Worm (Caenorhabditis elegans) whole organism, L2 larva: Measurements from ENCODE around the gene F31D4.5.

Source experiments
- F13H6.1 ChIP-seq: sonication (generic microtip); optimal IDR thresholded peaks from 2 replicates; lab custom pipeline; 2016; ENCODE audit warnings: missing genetic modification characterization, missing compliant biosample characterization
- Y55F3AM.14 ChIP-seq: fragments of 200-800 bp; sonication (Bioruptor generic); optimal IDR thresholded peaks from 2 replicates; lab custom pipeline; 2018; ENCODE audit warnings: mild to moderate bottlenecking, missing genetic modification characterization, missing compliant biosample characterization
- ZK546.5 ChIP-seq: sonication (generic microtip); optimal IDR thresholded peaks from 2 replicates; lab custom pipeline; 2017; ENCODE audit warnings: missing biosample characterization, missing genetic modification characterization
- alr-1 ChIP-seq: fragments of 150-350 bp; optimal IDR thresholded peaks from 2 replicates; lab custom pipeline; 2014; ENCODE audit warnings: missing biosample characterization, missing genetic modification characterization
- aly-2 ChIP-seq: fragments of 150-350 bp; optimal IDR thresholded peaks from 2 replicates; lab custom pipeline; 2014; ENCODE audit warnings: missing biosample characterization, missing genetic modification characterization
- ceh-16 ChIP-seq: fragments of 150-350 bp; optimal IDR thresholded peaks from 2 replicates; lab custom pipeline; 2014; ENCODE audit warnings: missing biosample characterization, missing genetic modification characterization
- ceh-82 ChIP-seq: fragments of 150-350 bp; optimal IDR thresholded peaks from 2 replicates; lab custom pipeline; 2014; ENCODE audit warnings: missing biosample characterization, missing genetic modification characterization
- crh-2 ChIP-seq: sonication (generic microtip); optimal IDR thresholded peaks from 2 replicates; lab custom pipeline; 2017; ENCODE audit warnings: missing biosample characterization, missing genetic modification characterization
- egl-27 ChIP-seq: sonication (generic microtip); optimal IDR thresholded peaks from 3 replicates; lab custom pipeline; 2017; ENCODE audit warnings: missing biosample characterization, missing genetic modification reagents, missing genetic modification characterization
- elt-1 ChIP-seq: fragments of 150-350 bp; optimal IDR thresholded peaks from 2 replicates; lab custom pipeline; 2014; ENCODE audit warnings: missing biosample characterization, missing genetic modification characterization
- elt-3 ChIP-seq: sonication (generic microtip); optimal IDR thresholded peaks from 2 replicates; lab custom pipeline; 2017; ENCODE audit warnings: missing biosample characterization, missing genetic modification characterization
- fos-1 ChIP-seq: fragments of 150-350 bp; optimal IDR thresholded peaks from 2 replicates; lab custom pipeline; 2014; ENCODE audit warnings: missing biosample characterization, missing genetic modification characterization
- gmeb-1 ChIP-seq: fragments of 150-350 bp; optimal IDR thresholded peaks from 2 replicates; lab custom pipeline; 2014; ENCODE audit warnings: missing biosample characterization, missing genetic modification characterization
- lin-11 ChIP-seq: fragments of 150-350 bp; sonication (generic microtip); optimal IDR thresholded peaks from 2 replicates; lab custom pipeline; 2014; ENCODE audit warnings: missing biosample characterization, missing genetic modification characterization, inconsistent platforms, mixed read lengths
- lin-13 ChIP-seq: fragments of 150-350 bp; optimal IDR thresholded peaks from 2 replicates; lab custom pipeline; 2014; ENCODE audit warnings: missing biosample characterization, missing genetic modification reagents, missing genetic modification characterization
- lin-39 ChIP-seq: fragments of 150-350 bp; optimal IDR thresholded peaks from 2 replicates; lab custom pipeline; 2014; ENCODE audit warnings: missing biosample characterization, missing genetic modification reagents, missing genetic modification characterization
- lsy-2 ChIP-seq, 2 experiments: fragments of 150-350 bp in 1 of 2; sonication (generic microtip) in 1 of 2; optimal IDR thresholded peaks; 2 replicates each; lab custom pipeline; 2014 to 2017; ENCODE audit warnings: missing biosample characterization in 2 of 2, missing genetic modification characterization in 2 of 2
- mab-5 ChIP-seq: fragments of 150-350 bp; optimal IDR thresholded peaks from 2 replicates; lab custom pipeline; 2014; ENCODE audit warnings: missing biosample characterization, missing genetic modification characterization
- mbf-1 ChIP-seq: sonication (generic microtip); optimal IDR thresholded peaks from 2 replicates; lab custom pipeline; 2017; ENCODE audit warnings: missing biosample characterization, missing genetic modification characterization
- mdl-1 ChIP-seq, 2 experiments: fragments of 150-350 bp in 1 of 2; sonication (generic microtip) in 1 of 2; optimal IDR thresholded peaks; 2 replicates each; lab custom pipeline; 2017; ENCODE audit warnings: missing biosample characterization in 2 of 2, missing genetic modification characterization in 2 of 2
- nhr-11 ChIP-seq: fragments of 150-350 bp; optimal IDR thresholded peaks from 2 replicates; lab custom pipeline; 2014; ENCODE audit warnings: missing biosample characterization, missing genetic modification characterization
- nhr-12 ChIP-seq: fragments of 150-350 bp; optimal IDR thresholded peaks from 2 replicates; lab custom pipeline; 2014; ENCODE audit warnings: missing biosample characterization, missing genetic modification characterization
- nhr-129 ChIP-seq: fragments of 150-350 bp; optimal IDR thresholded peaks from 2 replicates; lab custom pipeline; 2014; ENCODE audit warnings: missing biosample characterization, missing genetic modification characterization
- nhr-21 ChIP-seq: fragments of 150-350 bp; optimal IDR thresholded peaks from 2 replicates; lab custom pipeline; 2014; ENCODE audit warnings: missing biosample characterization, missing genetic modification characterization
- nhr-23 ChIP-seq: fragments of 150-350 bp; optimal IDR thresholded peaks from 2 replicates; lab custom pipeline; 2014; ENCODE audit warnings: missing biosample characterization, missing genetic modification reagents, missing genetic modification characterization
- nhr-6 ChIP-seq: fragments of 150-350 bp; optimal IDR thresholded peaks from 2 replicates; lab custom pipeline; 2014; ENCODE audit warnings: missing biosample characterization, missing genetic modification characterization
- peb-1 ChIP-seq: fragments of 150-350 bp; optimal IDR thresholded peaks from 2 replicates; lab custom pipeline; 2014; ENCODE audit warnings: missing biosample characterization, missing genetic modification characterization
- sem-4 ChIP-seq: fragments of 150-350 bp; optimal IDR thresholded peaks from 2 replicates; lab custom pipeline; 2014; ENCODE audit warnings: missing biosample characterization, missing genetic modification reagents, missing genetic modification characterization
- skn-1 ChIP-seq: sonication (generic microtip); optimal IDR thresholded peaks from 2 replicates; lab custom pipeline; 2017; ENCODE audit warnings: missing biosample characterization, missing genetic modification characterization
- sma-3 ChIP-seq: sonication (generic microtip); optimal IDR thresholded peaks from 2 replicates; lab custom pipeline; 2016; ENCODE audit warnings: missing genetic modification reagents, missing genetic modification characterization, missing compliant biosample characterization
- snpc-4 ChIP-seq: fragments of 150-350 bp; optimal IDR thresholded peaks from 2 replicates; lab custom pipeline; 2014; ENCODE audit warnings: missing biosample characterization, missing genetic modification characterization
- unc-39 ChIP-seq: fragments of 150-350 bp; optimal IDR thresholded peaks from 2 replicates; lab custom pipeline; 2014; ENCODE audit warnings: missing biosample characterization, missing genetic modification characterization
- unc-55 ChIP-seq: fragments of 150-350 bp; sonication (generic microtip); optimal IDR thresholded peaks from 3 replicates; lab custom pipeline; 2014; ENCODE audit warnings: missing biosample characterization, missing genetic modification reagents, missing genetic modification characterization
- unc-62 ChIP-seq: fragments of 150-350 bp; optimal IDR thresholded peaks from 2 replicates; lab custom pipeline; 2014; ENCODE audit warnings: missing biosample characterization, missing genetic modification reagents, missing genetic modification characterization
- ztf-1 ChIP-seq: fragments of 200-800 bp; sonication (Bioruptor generic); conservative IDR thresholded peaks from 2 replicates; pipeline ENCODE4 v1.3.6; 2022; ENCODE audit warnings: missing genetic modification characterization, missing compliant biosample characterization
- ztf-11 ChIP-seq: sonication (generic microtip); optimal IDR thresholded peaks from 2 replicates; lab custom pipeline; 2017; ENCODE audit warnings: missing biosample characterization, missing genetic modification characterization

F31D4.5 gene

DNA sequence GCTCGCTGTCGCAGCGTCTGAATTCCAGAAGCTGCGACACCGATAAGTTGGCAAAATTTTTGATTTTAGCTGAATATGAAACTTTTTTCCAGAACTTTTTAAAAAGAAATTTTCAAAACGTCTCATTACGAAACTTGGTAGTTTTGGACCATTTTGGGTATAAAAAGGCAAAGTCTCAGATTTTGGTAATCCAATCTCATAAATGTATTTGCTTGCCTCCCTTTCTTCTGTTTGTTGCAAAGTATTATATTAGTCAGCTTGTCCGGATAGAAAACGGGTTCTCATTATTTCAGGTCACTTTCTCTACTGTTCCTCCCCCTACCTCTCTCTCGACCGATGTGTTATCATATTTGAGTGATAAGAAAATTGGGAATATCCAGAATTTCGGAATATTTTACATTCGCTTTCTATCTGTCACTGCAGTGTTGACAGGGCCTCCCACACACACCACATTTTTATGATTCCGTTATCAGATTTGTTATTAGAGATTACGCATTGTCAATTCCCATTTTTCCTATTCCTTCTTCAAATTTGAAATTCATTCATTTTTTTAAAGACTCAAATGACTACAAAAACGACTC lies at the start of gene F31D4.5:
Gene F31D4.5 (plus strand): TSS at position 491 of the 581 bp plus-strand sequence.
- TF ChIP-seq peb-1 (tag; lab: Kevin White, UChicago) = no peak
- no peak for TF ChIP-seq lin-13 (GFP tag; lab: Kevin White, UChicago)
- no peak for TF ChIP-seq ZK546.5 (tag; lab: Kevin White, UChicago)
- TF ChIP-seq elt-1 = no peak
- no peak for TF ChIP-seq unc-62 (GFP tag; lab: Kevin White, UChicago)
- TF ChIP-seq alr-1 (tag; lab: Kevin White, UChicago) = no peak
- TF ChIP-seq unc-55 (GFP tag; lab: Kevin White, UChicago) = no peak
- TF ChIP-seq ztf-11 (tag; lab: Kevin White, UChicago) = no peak
- no peak for TF ChIP-seq aly-2 (tag; lab: Kevin White, UChicago)
- no peak for TF ChIP-seq snpc-4 (tag; lab: Kevin White, UChicago)
- TF ChIP-seq F13H6.1 (tag; lab: Kevin White, UChicago) = no peak
- TF ChIP-seq ceh-16 (tag; lab: Kevin White, UChicago) = no peak
- TF ChIP-seq nhr-129 = no peak
- no peak for TF ChIP-seq ztf-1 (GFP tag; lab: Robert Waterston, UW)
- TF ChIP-seq mbf-1 (tag; lab: Kevin White, UChicago) = no peak
- TF ChIP-seq Y55F3AM.14 (GFP tag; lab: Kevin White, UChicago) = no peak
- no peak for TF ChIP-seq mab-5

- TF ChIP-seq snpc-4 (tag; lab: Kevin White, UChicago) (no peak), nhr-21 (no peak), alr-1 (tag; lab: Kevin White, UChicago) (no peak), sma-3 (GFP tag; lab: Kevin White, UChicago) (no peak), elt-1 (no peak), crh-2 (tag; lab: Kevin White, UChicago) (no peak), lin-13 (GFP tag; lab: Kevin White, UChicago) (no peak), aly-2 (tag; lab: Kevin White, UChicago) (no peak), fos-1 (tag; lab: Kevin White, UChicago) (no peak), elt-3 (tag; lab: Kevin White, UChicago) (no peak), nhr-6 (no peak), unc-39 (tag; lab: Kevin White, UChicago) (no peak), unc-55 (GFP tag; lab: Kevin White, UChicago) (no peak), egl-27 (tag; lab: Kevin White, UChicago) (no peak)
- TF ChIP-seq, all 48 proteins: peak for 0
Observed at ce11 chrV:20807038-20807437, 46.8 kb upstream of the F31D4.5 start, which contains the start of gene Y44A6D.6. Y44A6D.6 (plus strand) TSS chrV:20807338.

DNA sequence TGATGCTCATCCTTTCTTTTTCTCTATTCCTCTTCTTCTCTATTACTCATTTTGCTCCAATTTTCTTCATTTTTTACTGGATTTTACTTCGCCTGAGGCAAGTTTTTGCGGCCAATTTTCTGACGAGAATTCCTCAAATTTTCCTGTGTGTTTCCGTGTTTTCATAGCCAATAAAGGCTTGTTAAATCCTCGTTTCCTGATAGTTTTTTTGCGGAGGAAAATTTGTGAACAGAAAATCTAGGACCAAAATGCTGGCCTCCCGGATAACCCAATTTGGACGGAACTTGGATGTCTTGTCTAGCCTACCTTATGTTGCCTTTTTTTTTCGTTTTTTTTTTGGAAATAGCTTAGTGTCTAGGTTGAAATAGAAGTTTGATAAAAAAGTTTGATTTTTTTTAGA lies 40.2 kb upstream of the F31D4.5 start:
- TF ChIP-seq mdl-1 (tag; optimal IDR thresholded peaks at IDR 0.05; lab: Kevin White, UChicago) (no peak), nhr-11 (tag; lab: Kevin White, UChicago) (no peak), mab-5 (no peak), lin-39 (tag; lab: Kevin White, UChicago) (no peak), mbf-1 (tag; lab: Kevin White, UChicago) (no peak), peb-1 (tag; lab: Kevin White, UChicago) (no peak), lin-11 (tag; lab: Kevin White, UChicago) (no peak), nhr-23 (tag; lab: Kevin White, UChicago) (no peak), unc-62 (GFP tag; lab: Kevin White, UChicago) (no peak), nhr-12 (tag; lab: Kevin White, UChicago) (no peak), lsy-2 (tag; optimal IDR thresholded peaks at IDR 0.05; lab: Kevin White, UChicago) (no peak), sem-4 (tag; lab: Kevin White, UChicago) (no peak), ceh-82 (tag; lab: Kevin White, UChicago) (no peak), elt-1 (no peak), F13H6.1 (tag; lab: Kevin White, UChicago) (no peak), skn-1 (tag; lab: Kevin White, UChicago) (no peak), gmeb-1 (tag; lab: Kevin White, UChicago) (no peak), aly-2 (tag; lab: Kevin White, UChicago) (no peak), sma-3 (GFP tag; lab: Kevin White, UChicago) (no peak), Y55F3AM.14 (GFP tag; lab: Kevin White, UChicago) (no peak)

DNA sequence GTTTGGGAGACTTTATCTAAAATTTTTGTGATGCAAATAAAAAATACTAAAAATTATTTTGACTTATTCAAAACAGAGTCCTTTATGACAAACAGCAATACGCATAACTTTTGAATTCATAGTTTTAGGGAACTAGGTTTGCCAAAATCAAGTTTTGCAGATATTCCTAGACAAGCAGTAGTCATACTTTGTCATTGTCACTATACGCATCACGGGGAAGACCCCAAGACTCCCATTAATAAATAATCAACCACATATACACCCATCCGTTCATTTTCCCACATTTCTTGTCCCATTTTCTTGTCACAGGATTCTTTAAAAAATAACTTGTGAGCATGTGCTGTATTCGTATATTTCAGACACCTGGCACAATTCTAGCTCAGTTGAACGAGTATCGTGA lies 39.4 kb upstream of the F31D4.5 start, which contains the start of gene Y44A6D.7:
Gene Y44A6D.7 (plus strand): TSS at position 301 of the 400 bp plus-strand sequence.
- TF ChIP-seq peb-1 (tag; lab: Kevin White, UChicago) (no peak), unc-55 (GFP tag; lab: Kevin White, UChicago) (peak; percentile 39)
- TF ChIP-seq, all 48 proteins: peak for 1
